Worm (Caenorhabditis elegans): ENCODE measurements around the gene lsm-7.

DNA sequence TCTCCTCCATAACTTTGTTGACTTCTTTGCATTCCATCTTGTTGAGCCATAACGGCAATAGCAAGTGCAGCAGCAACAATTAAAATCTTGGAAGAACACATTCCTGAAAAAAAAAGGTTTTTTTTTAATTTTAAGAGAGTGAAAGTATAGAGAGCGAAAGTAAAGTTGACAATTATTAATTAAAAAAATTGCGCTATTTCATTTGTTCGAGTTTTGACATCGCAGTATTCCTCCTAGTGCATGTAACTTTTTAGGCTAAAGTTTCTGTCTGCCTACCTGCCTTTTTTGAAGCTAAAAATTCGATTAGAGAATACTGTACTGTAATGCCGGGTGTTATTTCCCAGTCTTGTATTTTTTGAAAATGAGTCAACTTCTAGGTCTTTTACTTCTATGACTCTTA lies 41.3 kb upstream of the lsm-7 start, which contains the start of gene srlf-12:
- no peak for TF ChIP-seq ama-1 (optimal IDR thresholded peaks at IDR 0.05)
- TF ChIP-seq ceh-36 (tag; optimal IDR thresholded peaks at IDR 0.05), result no peak
- no peak for TF ChIP-seq pes-1 (GFP tag; IDR thresholded peaks at IDR 0.05)
- no peak for TF ChIP-seq flt-1 (GFP tag; IDR thresholded peaks at IDR 0.05)
